Worm (Caenorhabditis elegans) whole organism, dauer: Measurements from ENCODE around the gene K02E10.5.

Experiments
- unc-62 ChIP-seq: sonication (generic microtip); optimal IDR thresholded peaks from 2 replicates; lab custom pipeline; 2017; ENCODE audit warnings: missing biosample characterization, missing genetic modification reagents, missing genetic modification characterization

The K02E10.5 gene

DNA sequence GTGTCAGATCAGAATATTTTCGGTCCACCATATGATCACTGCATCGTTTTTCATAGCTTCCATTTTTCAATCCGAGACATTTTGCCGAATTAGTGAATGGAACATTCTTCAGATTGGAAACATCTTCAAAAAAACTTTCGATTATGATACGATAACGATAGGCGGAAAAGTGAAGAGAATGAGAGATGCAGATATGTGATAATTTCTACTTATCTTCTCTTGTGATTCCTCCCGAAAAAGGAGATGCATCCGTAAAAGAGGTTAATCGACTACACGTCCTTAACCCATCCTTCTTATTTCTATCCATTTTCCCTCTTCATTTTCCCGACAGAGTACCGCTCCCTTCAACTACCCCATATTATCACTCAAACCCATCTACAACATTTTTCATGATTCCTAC lies 4.4 kb upstream of the K02E10.5 start, which contains the start of gene K02E10.4:
TSS of gene K02E10.4 (plus strand) at position 186 of the 400 bp plus-strand sequence.
- TF ChIP-seq unc-62 (GFP tag; lab: Kevin White, UChicago), result no peak

DNA sequence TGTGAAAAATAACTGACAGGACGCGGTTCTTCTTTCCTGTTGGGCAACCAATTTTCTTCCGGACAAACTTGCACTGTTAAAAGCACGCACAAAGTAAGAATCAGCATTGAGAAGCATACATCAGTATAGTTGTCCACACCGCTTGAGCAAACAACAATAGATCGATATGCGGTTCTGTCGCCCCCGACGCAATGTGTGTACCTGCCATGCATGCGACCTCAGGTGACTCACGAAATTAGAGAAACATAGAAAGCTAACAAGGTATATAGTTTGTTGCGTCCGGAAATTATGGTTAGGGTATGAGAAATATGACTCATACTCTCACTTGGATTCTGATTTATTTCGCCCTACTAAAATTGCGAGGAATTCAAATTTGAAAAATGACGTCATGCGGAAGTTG lies 3.9 kb upstream of the K02E10.5 start, which contains the start of gene K02E10.6:
TSS of gene K02E10.6 (minus strand) at position 149 of the 400 bp plus-strand sequence.
- TF ChIP-seq unc-62 (GFP tag; lab: Kevin White, UChicago), result no peak

DNA sequence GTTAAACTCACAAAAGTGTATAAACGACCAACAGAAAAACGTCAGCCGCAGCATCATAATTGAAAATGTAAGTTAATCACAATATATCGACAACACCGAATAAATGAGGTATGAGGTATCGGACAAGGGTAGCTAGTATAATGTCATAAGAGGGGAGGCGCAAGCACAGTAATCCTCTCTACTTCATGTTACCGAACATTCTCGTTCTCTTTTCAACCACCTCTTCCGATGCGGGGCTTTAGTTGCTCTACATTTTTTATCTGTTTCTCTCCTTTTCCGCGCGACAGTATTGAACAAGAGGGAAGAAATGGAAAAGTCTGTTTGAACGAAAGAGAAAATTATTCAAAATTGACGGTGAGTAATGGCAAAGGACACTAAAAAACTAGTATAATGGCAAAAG lies 2.9 kb downstream of the K02E10.5 start, which contains the start of gene R04B3.3:
TSS of gene R04B3.3 (minus strand) at position 101 of the 400 bp plus-strand sequence.
- no peak for TF ChIP-seq unc-62 (GFP tag; lab: Kevin White, UChicago)

DNA sequence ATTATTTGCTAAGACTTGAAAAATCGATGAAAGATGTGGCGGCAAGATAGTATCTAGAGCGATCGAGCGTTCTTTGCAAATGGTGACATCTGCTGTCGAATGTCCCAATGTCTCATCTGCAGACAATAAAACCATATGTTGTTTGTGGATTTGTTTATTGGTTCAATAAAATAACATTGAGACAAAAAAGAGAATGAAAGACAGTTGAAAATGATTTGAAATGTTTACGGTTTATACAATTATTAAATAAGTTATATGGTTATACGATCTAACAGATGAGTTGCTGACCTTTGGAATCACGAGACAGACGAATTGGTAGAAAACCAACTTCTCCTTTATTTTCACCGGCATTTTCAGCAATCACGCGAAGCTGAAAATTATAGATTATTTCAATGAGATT lies 5.1 kb downstream of the K02E10.5 start, which contains the start of gene R04B3.2:
TSS of gene R04B3.2 (minus strand) at position 101 of the 400 bp plus-strand sequence.
- no peak for TF ChIP-seq unc-62 (GFP tag; lab: Kevin White, UChicago)

DNA sequence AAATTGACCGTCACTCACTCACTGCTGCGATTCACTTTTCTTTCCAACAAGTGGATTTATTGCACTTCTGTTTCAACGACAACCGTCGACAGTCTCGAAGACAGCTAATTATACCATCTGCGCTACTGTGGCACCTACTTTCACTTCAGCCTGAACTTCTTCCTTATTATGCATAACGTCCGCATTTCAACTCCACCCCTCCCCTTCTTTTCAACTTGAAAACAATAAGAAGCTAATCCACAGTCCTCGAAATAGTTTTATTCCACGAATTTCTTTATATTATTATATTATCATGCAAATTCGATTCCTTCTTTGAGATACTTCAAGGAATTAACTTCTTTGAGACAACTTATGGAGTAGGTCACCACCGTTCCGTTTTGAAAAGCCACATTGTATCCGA lies 7.4 kb downstream of the K02E10.5 start, which contains the start of gene R04B3.1:
TSS of gene R04B3.1 (minus strand) at position 101 of the 400 bp plus-strand sequence.
- TF ChIP-seq unc-62 (GFP tag; lab: Kevin White, UChicago), result no peak

DNA sequence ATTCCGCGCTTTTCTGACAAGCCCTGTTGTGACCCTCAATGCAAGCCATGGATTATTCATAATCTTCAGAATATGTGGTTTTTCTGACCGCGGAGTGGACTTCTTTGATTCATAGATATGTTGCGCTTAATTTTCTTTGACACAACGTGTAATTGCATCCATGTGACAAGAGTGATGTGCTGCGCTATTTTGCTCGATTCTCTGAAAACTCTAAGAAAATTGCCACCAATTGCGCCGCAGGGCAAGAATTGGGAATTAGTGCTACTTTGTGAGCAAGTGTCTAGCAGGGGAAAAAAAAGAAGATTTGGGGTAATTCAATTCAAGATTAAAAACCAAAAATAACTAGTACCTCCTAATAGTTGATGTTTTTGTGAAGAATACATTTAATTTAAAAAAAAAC lies 14.7 kb downstream of the K02E10.5 start:
- TF ChIP-seq unc-62 (GFP tag; lab: Kevin White, UChicago), result no peak

DNA sequence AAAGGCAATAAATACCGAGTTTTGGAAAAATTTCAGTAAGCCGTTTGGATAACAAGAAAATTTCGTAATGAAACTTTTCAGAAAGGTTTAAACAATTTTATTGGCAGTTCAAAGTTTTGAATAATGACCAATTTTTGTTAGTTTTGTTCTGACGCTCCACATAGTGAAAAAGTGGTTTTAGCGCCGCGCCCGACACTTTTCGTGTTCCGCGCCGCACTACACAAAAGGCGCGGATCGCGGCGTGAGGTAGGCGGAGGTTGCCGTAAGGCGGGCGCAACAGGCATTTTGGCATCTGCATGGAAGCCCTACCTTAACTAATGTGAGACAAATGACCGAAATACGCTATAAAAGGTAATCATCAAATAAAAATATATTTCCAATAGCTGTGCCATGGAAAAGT lies 17.0 kb downstream of the K02E10.5 start:
- TF ChIP-seq unc-62 (GFP tag; lab: Kevin White, UChicago), result no peak

DNA sequence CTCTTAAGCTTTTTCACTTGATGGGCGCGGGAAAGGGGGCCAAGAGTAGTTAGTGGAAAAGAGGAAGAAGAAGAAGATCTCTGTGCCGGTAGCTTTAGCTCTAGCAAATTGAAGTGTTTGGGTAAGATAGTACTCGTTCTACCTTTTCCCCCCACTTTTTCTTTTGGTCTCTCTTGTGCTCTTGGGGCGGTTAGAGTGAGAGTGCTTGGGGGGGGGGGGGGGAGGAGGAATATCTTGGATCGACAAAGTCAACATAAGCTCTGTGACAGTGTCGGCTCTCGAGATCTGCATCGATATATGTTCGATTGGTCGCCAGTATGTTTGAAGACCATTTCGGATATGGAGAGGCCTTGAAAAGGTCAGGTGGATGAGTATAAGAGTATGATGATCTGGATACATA lies 18.9 kb downstream of the K02E10.5 start, which contains the start of gene fox-1:
TSS of gene fox-1 (minus strand) at position 101 of the 400 bp plus-strand sequence.
- no peak for TF ChIP-seq unc-62 (GFP tag; lab: Kevin White, UChicago)

DNA sequence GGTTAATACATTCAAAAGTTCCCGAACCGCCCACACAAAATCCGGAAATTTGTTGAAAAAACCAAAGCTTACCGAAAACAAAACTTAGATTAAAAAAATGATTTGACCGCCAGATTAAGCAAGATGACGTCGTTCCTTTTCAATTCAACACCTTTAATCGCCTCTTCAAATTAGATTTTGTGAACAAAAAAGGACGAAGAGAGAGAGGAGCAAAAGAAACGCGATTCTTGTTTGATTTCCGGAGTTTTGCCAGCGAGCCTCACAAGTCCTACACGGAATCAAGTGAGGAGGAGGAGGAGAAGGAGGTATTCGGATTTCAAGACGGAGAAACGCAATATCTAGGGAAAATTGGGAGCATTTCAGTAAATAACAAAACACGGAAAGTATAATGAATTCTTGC lies 21.3 kb downstream of the K02E10.5 start:
- no peak for TF ChIP-seq unc-62 (GFP tag; lab: Kevin White, UChicago)

DNA sequence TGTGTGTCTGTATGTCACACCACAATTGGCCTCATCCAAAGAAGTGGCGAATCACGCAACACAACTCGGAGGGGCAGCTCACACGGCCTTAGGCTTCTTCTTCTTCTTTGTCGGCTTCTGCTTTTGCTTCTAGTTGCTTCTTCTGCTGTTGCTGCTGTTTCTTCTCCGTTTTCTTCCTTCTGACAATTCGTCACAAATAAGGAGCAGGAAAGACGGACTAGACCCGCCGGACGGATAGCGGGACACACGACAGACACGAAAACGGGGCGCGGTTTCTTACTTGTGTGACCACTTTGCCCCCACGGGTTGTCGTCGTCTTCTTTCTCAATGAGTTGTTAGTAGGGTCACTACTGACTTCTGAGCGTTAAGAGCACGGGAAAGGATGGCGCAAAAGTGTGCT lies 22.6 kb downstream of the K02E10.5 start:
- no peak for TF ChIP-seq unc-62 (GFP tag; lab: Kevin White, UChicago)

DNA sequence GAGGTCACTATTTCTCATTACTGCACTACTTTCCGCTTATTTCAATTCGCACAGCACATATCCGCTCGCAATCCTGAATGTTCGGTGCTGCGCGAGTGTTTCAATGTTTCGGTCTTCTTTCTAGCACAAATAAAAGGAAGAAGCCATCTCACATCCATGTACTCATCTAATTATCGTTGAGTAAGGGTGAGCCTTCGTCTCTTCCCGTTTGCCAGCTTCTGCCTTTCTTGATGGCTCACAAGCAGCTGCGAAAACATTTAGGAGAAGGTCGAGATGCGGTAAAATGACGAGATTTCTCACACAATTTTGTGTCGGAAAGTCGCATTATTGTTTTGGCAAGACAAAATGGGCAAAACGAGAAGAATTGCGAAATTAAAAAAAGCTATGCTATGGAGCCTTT lies 23.8 kb downstream of the K02E10.5 start:
- TF ChIP-seq unc-62 (GFP tag; lab: Kevin White, UChicago), result no peak

DNA sequence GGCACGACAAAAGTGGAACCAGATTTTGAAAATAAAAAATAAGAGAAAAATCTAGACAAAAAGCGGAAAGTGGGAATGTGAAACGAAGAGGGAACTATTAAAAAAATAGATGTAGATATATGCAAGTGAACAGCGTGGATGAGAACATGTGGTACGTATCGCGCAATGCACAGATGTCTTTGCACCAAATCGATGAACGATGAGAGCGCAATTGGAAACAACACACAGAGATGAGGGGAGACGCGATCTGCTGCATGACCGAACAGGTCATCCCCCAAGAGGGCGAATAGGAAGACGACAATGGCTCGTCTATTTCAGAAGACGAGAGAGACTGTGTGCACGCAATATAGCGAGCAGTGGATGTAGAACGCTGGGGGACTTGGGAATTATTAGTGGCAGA lies 26.0 kb downstream of the K02E10.5 start:
- no peak for TF ChIP-seq unc-62 (GFP tag; lab: Kevin White, UChicago)

DNA sequence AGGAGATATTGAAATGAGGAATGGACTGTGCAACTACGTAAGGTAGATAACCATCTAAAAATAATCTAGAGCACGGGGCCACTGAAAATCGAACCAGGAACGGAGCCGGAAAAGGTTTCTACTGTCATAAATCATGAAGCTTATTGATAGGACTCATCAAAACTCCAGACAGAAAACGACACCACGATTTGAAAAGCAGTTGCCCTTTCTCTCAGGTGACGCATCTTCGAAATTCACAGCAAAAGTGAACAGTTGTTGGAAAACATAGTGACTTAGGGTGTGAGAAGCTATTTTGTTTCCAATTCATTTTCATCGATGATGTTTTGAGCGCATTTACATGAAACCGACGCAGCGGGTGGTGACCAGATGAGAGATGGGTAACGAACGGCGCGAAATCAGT lies 26.4 kb downstream of the K02E10.5 start:
- no peak for TF ChIP-seq unc-62 (GFP tag; lab: Kevin White, UChicago)

DNA sequence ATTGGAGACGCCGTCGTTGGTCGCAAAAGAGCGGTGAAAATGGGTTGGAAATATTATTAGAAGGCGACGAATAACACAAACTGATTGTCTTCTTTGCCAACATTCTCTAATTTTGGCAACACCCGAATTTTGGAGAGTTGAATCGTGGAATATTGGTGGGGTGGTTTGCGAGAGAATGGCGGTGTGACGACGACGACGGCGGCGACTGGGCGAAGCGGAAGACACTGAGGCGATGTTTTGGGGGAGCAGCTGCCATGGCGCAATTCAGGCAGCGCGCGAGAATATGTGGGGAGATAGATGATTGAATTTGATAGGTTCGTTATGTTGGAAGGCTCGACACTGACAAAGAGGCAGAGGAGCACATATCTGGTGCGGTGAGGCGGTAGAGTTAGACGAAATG lies 27.7 kb downstream of the K02E10.5 start:
- no peak for TF ChIP-seq unc-62 (GFP tag; lab: Kevin White, UChicago)

DNA sequence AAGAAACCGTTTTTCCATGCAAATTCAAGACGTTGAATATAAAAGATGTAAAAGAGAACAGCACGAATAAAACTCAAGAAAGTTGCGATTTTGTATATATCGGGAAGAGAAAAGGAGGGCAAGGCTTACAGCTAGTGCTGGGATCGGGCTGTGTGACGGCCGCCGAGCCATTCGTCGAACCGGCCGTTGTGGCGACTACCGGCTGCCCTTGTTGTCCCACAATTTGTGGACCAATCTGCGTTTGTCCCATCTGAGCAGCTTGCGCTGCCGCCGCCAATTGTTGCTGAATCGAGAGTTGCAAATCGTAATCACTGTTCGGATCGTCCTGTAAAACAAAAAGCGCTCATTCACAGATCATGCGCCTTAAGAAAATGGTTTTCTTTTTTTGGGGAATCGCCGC lies 31.5 kb downstream of the K02E10.5 start:
- no peak for TF ChIP-seq unc-62 (GFP tag; lab: Kevin White, UChicago)

DNA sequence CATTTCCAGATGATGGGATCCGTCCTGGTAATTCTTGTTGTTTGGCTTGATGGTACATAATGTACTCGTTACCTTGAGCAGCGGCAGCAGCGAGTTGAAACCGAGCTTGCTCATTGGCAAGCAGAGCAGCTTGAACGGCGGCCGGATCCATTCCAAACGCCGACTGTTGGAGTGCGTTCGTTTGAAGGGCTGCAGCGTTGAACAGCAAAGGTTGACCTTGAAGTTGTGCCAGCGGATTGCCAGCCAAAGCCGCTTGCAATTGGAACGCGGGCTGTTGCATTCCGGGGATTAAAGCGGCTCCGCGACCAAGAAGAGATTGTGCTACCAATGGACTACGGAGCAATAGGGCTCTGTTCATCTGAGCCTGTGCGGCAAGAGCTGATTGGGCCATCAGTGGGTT lies 32.5 kb downstream of the K02E10.5 start:
- TF ChIP-seq unc-62 (GFP tag; lab: Kevin White, UChicago), result no peak

DNA sequence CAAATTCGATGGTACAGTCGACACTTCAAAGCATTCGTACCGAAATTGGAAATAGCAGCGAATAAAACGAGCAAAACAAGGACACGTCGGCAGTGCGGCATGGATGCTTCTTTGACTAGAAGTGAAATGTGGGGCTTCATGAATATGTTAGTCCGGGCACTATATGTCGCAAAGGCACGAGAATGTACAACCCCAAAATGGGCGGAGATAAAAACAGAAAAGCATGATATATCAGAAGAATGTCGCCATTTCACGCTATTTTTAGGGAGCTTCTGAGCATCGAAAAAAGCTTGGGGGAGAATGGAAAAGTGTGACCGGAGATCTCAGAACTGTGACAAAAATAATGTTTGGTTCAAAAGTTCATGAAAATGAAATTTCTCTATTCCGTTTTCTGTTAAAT lies 35.4 kb downstream of the K02E10.5 start, which contains the start of gene T07D1.3:
TSS of gene T07D1.3 (minus strand) at position 101 of the 400 bp plus-strand sequence.
- no peak for TF ChIP-seq unc-62 (GFP tag; lab: Kevin White, UChicago)
